Fruit fly (Drosophila melanogaster): Measurements from ENCODE around the gene CG10576.

dm6 chr3L:5751417-5751739 is 14.1 kb downstream of the CG10576 start:
- TF ChIP-seq CG3032 (tag; optimal IDR thresholded peaks at IDR 0.05) (no peak), cyc (GFP tag; optimal IDR thresholded peaks at IDR 0.05) (no peak), Eip93F (GFP tag; optimal IDR thresholded peaks at IDR 0.05) (no peak), Lpt (GFP tag; optimal IDR thresholded peaks at IDR 0.05) (no peak), CG10631 (GFP tag; optimal IDR thresholded peaks at IDR 0.05) (no peak), dsx (GFP tag; optimal IDR thresholded peaks at IDR 0.05; ENCODE audit: poor library complexity, severe bottlenecking) (no peak), Blimp-1 (GFP tag; optimal IDR thresholded peaks at IDR 0.05) (no peak), CG7368 (GFP tag; optimal IDR thresholded peaks at IDR 0.05) (no peak), topi (GFP tag; optimal IDR thresholded peaks at IDR 0.05) (no peak), eg (GFP tag; IDR thresholded peaks at IDR 0.05) (no peak), Sox14 (GFP tag; optimal IDR thresholded peaks at IDR 0.05) (no peak), salr (GFP tag; optimal IDR thresholded peaks at IDR 0.05) (no peak), Sox102F (GFP tag; optimal IDR thresholded peaks at IDR 0.05) (no peak), CG34406 (GFP tag; optimal IDR thresholded peaks at IDR 0.05) (no peak)

All from whole organism, prepupa.